Worm (Caenorhabditis elegans) whole organism, early embryonic: ENCODE results near the gene npr-12.

Source experiments
- B0310.2 ChIP-seq: sonication (generic microtip); optimal IDR thresholded peaks from 2 replicates; lab custom pipeline; 2016; ENCODE audit warnings: mild to moderate bottlenecking, missing genetic modification characterization, missing compliant biosample characterization
- F13C5.2 ChIP-seq: sonication (generic microtip); optimal IDR thresholded peaks from 2 replicates; lab custom pipeline; 2017; ENCODE audit warnings: mild to moderate bottlenecking, missing genetic modification characterization, inconsistent platforms, missing compliant biosample characterization
- aly-1 ChIP-seq: sonication (generic microtip); optimal IDR thresholded peaks from 2 replicates; lab custom pipeline; 2016; ENCODE audit warnings: missing genetic modification characterization, missing compliant biosample characterization
- ama-1 ChIP-seq: fragments of 150-350 bp; optimal IDR thresholded peaks from 2 replicates; lab custom pipeline; 2014
- ceh-13 ChIP-seq: fragments of 200-800 bp; sonication (Bioruptor generic); optimal IDR thresholded peaks from 2 replicates; lab custom pipeline; 2018; ENCODE audit warnings: mild to moderate bottlenecking, missing genetic modification characterization, missing compliant biosample characterization
- ceh-36 ChIP-seq: sonication (generic microtip); optimal IDR thresholded peaks from 2 replicates; lab custom pipeline; 2016; ENCODE audit warnings: missing genetic modification characterization, inconsistent platforms, missing compliant biosample characterization
- ets-7 ChIP-seq: sonication (generic microtip); optimal IDR thresholded peaks from 2 replicates; lab custom pipeline; 2016; ENCODE audit warnings: missing genotype, missing genetic modification characterization, missing compliant biosample characterization
- flt-1 ChIP-seq: fragments of 200-800 bp; sonication (Bioruptor generic); IDR thresholded peaks from 2 replicates; pipeline ENCODE4 v1.3.6; 2022; ENCODE audit warnings: missing genetic modification characterization, missing compliant biosample characterization
- hmbx-1 ChIP-seq: sonication (generic microtip); optimal IDR thresholded peaks from 2 replicates; lab custom pipeline; 2016; ENCODE audit warnings: mild to moderate bottlenecking, missing genetic modification characterization, missing compliant biosample characterization
- hmg-4 ChIP-seq: fragments of 200-800 bp; sonication (Bioruptor generic); optimal IDR thresholded peaks from 2 replicates; lab custom pipeline; 2018; ENCODE audit warnings: mild to moderate bottlenecking, missing genetic modification characterization, missing compliant biosample characterization
- hnd-1 ChIP-seq: sonication (generic microtip); optimal IDR thresholded peaks from 2 replicates; lab custom pipeline; 2016; ENCODE audit warnings: missing genetic modification characterization, missing compliant biosample characterization
- pes-1 ChIP-seq: fragments of 200-800 bp; sonication (Bioruptor generic); IDR thresholded peaks from 2 replicates; pipeline ENCODE4 v1.3.6; 2022; ENCODE audit warnings: missing genetic modification reagents, missing genetic modification characterization, missing compliant biosample characterization
- scrt-1 ChIP-seq: fragments of 200-800 bp; sonication (Bioruptor generic); IDR thresholded peaks from 2 replicates; pipeline ENCODE4 v1.3.6; 2022; ENCODE audit warnings: missing genetic modification characterization, missing compliant biosample characterization
- sea-1 ChIP-seq: fragments of 200-800 bp; sonication (Bioruptor generic); conservative IDR thresholded peaks from 2 replicates; pipeline ENCODE4 v1.3.6; 2022; ENCODE audit warnings: missing genetic modification characterization, missing compliant biosample characterization
- tbx-11 ChIP-seq: fragments of 200-800 bp; sonication (Bioruptor generic); IDR thresholded peaks from 2 replicates; pipeline ENCODE4 v1.3.6; 2022; ENCODE audit warnings: missing genetic modification characterization, missing compliant biosample characterization
- tbx-37 ChIP-seq: fragments of 200-800 bp; sonication (Bioruptor generic); conservative IDR thresholded peaks from 2 replicates; pipeline ENCODE4 v1.3.6; 2022; ENCODE audit warnings: missing genetic modification reagents, missing genetic modification characterization, missing compliant biosample characterization
- tra-4 ChIP-seq: sonication (generic microtip); optimal IDR thresholded peaks from 2 replicates; lab custom pipeline; 2017; ENCODE audit warnings: missing genetic modification characterization, missing compliant biosample characterization

npr-12 gene

ce11 chrIV:6919318-6919717 lies 18.1 kb downstream of the npr-12 start, which contains the start of gene ruvb-2:
TSS of gene ruvb-2 (minus strand) at chrIV:6919406.
- no peak for TF ChIP-seq flt-1 (GFP tag; lab: Robert Waterston, UW)
- TF ChIP-seq sea-1: no peak
- peak; percentile 38 for TF ChIP-seq F13C5.2 (tag; lab: Kevin White, UChicago)

- TF ChIP-seq scrt-1 (GFP tag; lab: Robert Waterston, UW) (no peak), ceh-36 (tag; lab: Kevin White, UChicago) (no peak), ets-7 (tag; lab: Kevin White, UChicago) (no peak), tra-4 (no peak), tbx-11 (GFP tag; lab: Robert Waterston, UW) (no peak), hmbx-1 (tag; lab: Kevin White, UChicago) (no peak), B0310.2 (tag; lab: Kevin White, UChicago) (no peak), hnd-1 (no peak), flt-1 (GFP tag; lab: Robert Waterston, UW) (no peak), aly-1 (tag; lab: Kevin White, UChicago) (no peak), hmg-4 (no peak), tbx-37 (GFP tag; lab: Robert Waterston, UW) (no peak), sea-1 (no peak), ceh-13 (no peak), pes-1 (GFP tag; lab: Robert Waterston, UW) (no peak)
Observed at ce11 chrIV:6916831-6917230, 20.6 kb downstream of the npr-12 start.

ce11 chrIV:6914161-6914585 lies 23.3 kb downstream of the npr-12 start:
- 0 out of 2 replicates have a peak, but pooled peaks have one; percentile 16 for TF ChIP-seq scrt-1 (GFP tag; lab: Robert Waterston, UW)

ce11 chrIV:6912851-6913588 lies 24.4 kb downstream of the npr-12 start, which contains the start of gene T22D1.3:
TSS of gene T22D1.3 (plus strand) at chrIV:6913538.
- TF ChIP-seq hnd-1 (no peak), scrt-1 (GFP tag; lab: Robert Waterston, UW) (no peak), ceh-13 (no peak), tra-4 (no peak)

- TF ChIP-seq ceh-13 (no peak), F13C5.2 (tag; lab: Kevin White, UChicago) (no peak), ama-1 (no peak), hmbx-1 (tag; lab: Kevin White, UChicago) (no peak), tbx-11 (GFP tag; lab: Robert Waterston, UW) (no peak), aly-1 (tag; lab: Kevin White, UChicago) (no peak), hmg-4 (no peak)
Observed at ce11 chrIV:6909863-6910733, 27.4 kb downstream of the npr-12 start, which contains the start of the genes rpn-1 and ribo-1. TSS of gene rpn-1 (minus strand) at chrIV:6909913. TSS of gene ribo-1 (plus strand) at chrIV:6910683.

ce11 chrIV:6907487-6907886 lies 30.0 kb downstream of the npr-12 start:
- no peak for TF ChIP-seq B0310.2 (tag; lab: Kevin White, UChicago)
- TF ChIP-seq tra-4: no peak
- TF ChIP-seq ceh-36 (tag; lab: Kevin White, UChicago): no peak
- no peak for TF ChIP-seq sea-1
- TF ChIP-seq tbx-37 (GFP tag; lab: Robert Waterston, UW): no peak
- TF ChIP-seq hnd-1: no peak
- no peak for TF ChIP-seq hmg-4
- no peak for TF ChIP-seq ama-1
- TF ChIP-seq pes-1 (GFP tag; lab: Robert Waterston, UW): no peak
- no peak for TF ChIP-seq hmbx-1 (tag; lab: Kevin White, UChicago)
- no peak for TF ChIP-seq tbx-11 (GFP tag; lab: Robert Waterston, UW)

- TF ChIP-seq ama-1 (no peak), hmbx-1 (tag; lab: Kevin White, UChicago) (no peak)
Observed at ce11 chrIV:6905947-6906489, 31.4 kb downstream of the npr-12 start, which contains the start of the genes T22D1.17 and T22D1.8. TSS of gene T22D1.17 (plus strand) at chrIV:6905997. TSS of gene T22D1.8 (minus strand) at chrIV:6906348.

ce11 chrIV:6905428-6905827 lies 32.0 kb downstream of the npr-12 start:
- TF ChIP-seq pes-1 (GFP tag; lab: Robert Waterston, UW): no peak
- TF ChIP-seq aly-1 (tag; lab: Kevin White, UChicago): no peak

ce11 chrIV:6904606-6905005 lies 32.8 kb downstream of the npr-12 start:
- TF ChIP-seq ceh-36 (tag; lab: Kevin White, UChicago) (no peak), aly-1 (tag; lab: Kevin White, UChicago) (no peak), hmbx-1 (tag; lab: Kevin White, UChicago) (no peak), tra-4 (no peak), scrt-1 (GFP tag; lab: Robert Waterston, UW) (no peak), sea-1 (no peak), hnd-1 (no peak), ama-1 (no peak), B0310.2 (tag; lab: Kevin White, UChicago) (no peak), hmg-4 (no peak), flt-1 (GFP tag; lab: Robert Waterston, UW) (no peak), ets-7 (tag; lab: Kevin White, UChicago) (no peak)
